Worm (Caenorhabditis elegans): Measurements from ENCODE around the gene F53C3.11.

F53C3.11 gene

DNA sequence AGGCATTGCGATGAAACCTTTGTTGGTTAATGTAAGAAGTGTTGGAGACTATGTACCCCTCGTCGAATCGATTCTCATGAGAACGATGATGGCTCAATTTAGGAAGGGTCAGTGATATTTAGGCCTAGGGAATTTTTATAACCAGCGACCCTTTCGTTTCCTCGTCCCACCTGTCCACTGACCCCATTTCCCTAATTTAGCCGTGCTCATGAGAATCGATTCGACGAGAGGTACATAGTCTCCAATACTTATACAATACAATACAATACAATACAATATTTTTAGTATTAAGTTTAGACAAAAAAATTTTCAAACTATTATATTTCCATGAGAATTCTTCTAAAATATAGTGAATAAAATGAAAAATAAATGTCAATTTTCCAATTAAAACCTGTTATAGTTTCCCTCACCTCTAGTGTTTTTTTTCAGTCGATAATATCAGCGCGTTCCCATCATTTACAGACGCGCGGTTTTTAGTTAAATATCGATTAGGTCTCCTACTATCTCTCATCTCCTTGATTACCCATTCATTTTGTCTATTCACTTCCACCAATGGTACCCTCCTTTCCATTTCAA is at the start of gene F53C3.11, which contains the start of gene fbxb-103:
Gene F53C3.11, minus strand, starts transcription at position 101 of the 576 bp plus-strand sequence.
Gene fbxb-103, plus strand, starts transcription at position 526 of the 576 bp plus-strand sequence.
- TF ChIP-seq dmd-4 (tag; optimal IDR thresholded peaks at IDR 0.05) (no peak), unc-62 (GFP tag; optimal IDR thresholded peaks at IDR 0.05) (no peak), ZK546.5 (tag; optimal IDR thresholded peaks at IDR 0.05) (no peak), nhr-237 (tag; optimal IDR thresholded peaks at IDR 0.05) (no peak), peb-1 (tag; optimal IDR thresholded peaks at IDR 0.05) (no peak), elt-1 (tag; optimal IDR thresholded peaks at IDR 0.05) (no peak), ceh-16 (tag; optimal IDR thresholded peaks at IDR 0.05) (no peak), unc-39 (tag; optimal IDR thresholded peaks at IDR 0.05) (no peak), nhr-25 (tag; optimal IDR thresholded peaks at IDR 0.05) (no peak)

DNA sequence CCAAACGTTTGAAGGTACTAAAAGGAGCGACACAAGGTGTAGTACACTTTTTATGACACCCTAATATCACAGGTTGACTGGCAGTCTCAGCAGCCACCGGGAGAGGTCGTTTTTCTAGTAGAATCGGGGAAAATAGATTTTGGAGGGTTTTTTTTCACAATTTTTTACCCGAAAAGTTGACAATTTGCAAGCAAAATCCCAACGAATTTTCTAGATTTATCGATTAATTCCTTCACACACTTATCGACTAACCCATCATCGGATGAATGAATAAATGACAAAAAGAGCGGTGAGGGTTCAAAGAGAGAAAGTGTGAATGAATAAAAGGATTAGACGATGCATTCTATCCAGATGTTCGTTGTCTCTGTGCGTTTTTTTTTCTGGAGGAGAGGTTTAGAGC is 49.4 kb upstream of the F53C3.11 start:
- TF ChIP-seq sma-9 (GFP tag; optimal IDR thresholded peaks at IDR 0.05) (peak; percentile 24), sma-9 (tag; optimal IDR thresholded peaks at IDR 0.05) (no peak), unc-55 (GFP tag; optimal IDR thresholded peaks at IDR 0.05) (peak; percentile 41), nhr-12 (tag; optimal IDR thresholded peaks at IDR 0.05) (no peak)

DNA sequence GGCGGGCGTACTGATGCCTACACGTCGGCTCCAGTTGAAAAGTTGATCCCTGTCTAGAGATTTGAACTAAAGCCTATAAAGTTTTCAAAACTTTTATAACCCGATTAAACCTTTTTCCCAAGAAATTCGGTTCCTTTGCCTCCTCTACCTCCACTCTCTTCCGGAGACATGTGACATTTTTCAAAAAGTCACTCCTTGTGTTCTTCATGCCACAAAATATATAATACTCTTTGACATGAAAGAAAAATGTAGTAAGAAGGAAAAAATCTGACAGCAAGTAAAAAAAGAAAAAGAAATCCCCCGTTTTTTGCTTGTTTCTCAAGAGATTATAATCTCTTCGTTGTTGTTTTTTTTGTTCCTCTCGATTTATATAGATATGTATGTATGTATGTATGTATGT is 48.3 kb upstream of the F53C3.11 start:
- TF ChIP-seq crh-2 (tag; optimal IDR thresholded peaks at IDR 0.05) (no peak), C34F6.9 (tag; optimal IDR thresholded peaks at IDR 0.05) (peak; percentile 41), unc-55 (GFP tag; optimal IDR thresholded peaks at IDR 0.05) (peak; percentile 19)

DNA sequence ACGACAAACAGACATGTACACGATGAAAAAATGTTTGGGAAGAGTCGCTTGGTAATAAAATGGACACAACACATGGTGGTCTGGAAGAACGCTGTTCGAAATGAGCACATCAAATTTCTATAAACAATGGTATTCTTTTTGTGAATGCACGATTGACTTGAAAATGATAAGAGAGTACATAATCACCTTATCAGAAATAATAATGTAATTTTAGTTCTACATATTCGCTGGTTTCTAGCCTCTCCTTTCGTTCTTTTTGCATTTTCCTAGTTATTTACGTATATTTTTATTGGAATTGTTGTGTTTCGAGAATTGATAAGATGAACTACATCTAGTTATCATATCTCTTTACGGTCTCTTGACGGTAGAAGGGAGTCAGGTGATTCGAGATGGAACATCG is 47.5 kb upstream of the F53C3.11 start:
- TF ChIP-seq fos-1 (tag; optimal IDR thresholded peaks at IDR 0.05) (peak; percentile 70), sma-3 (GFP tag; optimal IDR thresholded peaks at IDR 0.05) (peak; percentile 1), crh-2 (tag; optimal IDR thresholded peaks at IDR 0.05) (no peak)

DNA sequence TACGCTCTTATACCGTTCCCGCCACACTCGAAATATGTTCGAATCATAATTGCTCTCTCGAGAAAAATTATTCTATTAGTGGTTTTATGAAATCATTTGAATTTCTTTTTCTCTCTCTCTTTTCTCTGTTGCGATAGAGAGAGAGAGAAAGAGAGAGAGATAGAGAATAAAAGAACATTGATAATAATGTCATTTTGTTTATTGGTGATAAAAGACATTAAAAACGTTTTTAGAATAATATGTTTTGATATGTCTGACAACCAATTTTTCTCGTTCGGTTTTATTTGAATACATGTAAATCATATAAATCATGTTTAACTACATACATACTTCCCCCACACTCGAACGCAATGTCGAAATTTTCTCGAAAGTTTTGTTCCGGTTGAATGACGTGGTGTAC is 46.5 kb upstream of the F53C3.11 start:
- TF ChIP-seq nhr-12 (tag; optimal IDR thresholded peaks at IDR 0.05): no peak
- no peak for TF ChIP-seq peb-1 (tag; optimal IDR thresholded peaks at IDR 0.05)
- TF ChIP-seq ZK546.5 (tag; optimal IDR thresholded peaks at IDR 0.05): no peak
- no peak for TF ChIP-seq lin-39 (tag; optimal IDR thresholded peaks at IDR 0.05)
- peak in 1 of 2 experiments; percentile 11 for TF ChIP-seq lsy-2 (tag; optimal IDR thresholded peaks at IDR 0.05)
- TF ChIP-seq nhr-6 (tag; optimal IDR thresholded peaks at IDR 0.05): no peak
- no peak for TF ChIP-seq sma-9 (GFP tag; optimal IDR thresholded peaks at IDR 0.05)
- TF ChIP-seq sma-9 (tag; optimal IDR thresholded peaks at IDR 0.05): no peak
- TF ChIP-seq nhr-129 (tag; optimal IDR thresholded peaks at IDR 0.05): no peak
- TF ChIP-seq mdl-1 (tag; optimal IDR thresholded peaks at IDR 0.05): no peak
- peak; percentile 37 for TF ChIP-seq fos-1 (tag; optimal IDR thresholded peaks at IDR 0.05)
- TF ChIP-seq mbf-1 (tag; optimal IDR thresholded peaks at IDR 0.05): no peak
- TF ChIP-seq unc-55 (GFP tag; optimal IDR thresholded peaks at IDR 0.05): peak; percentile 32
- TF ChIP-seq sma-3 (GFP tag; optimal IDR thresholded peaks at IDR 0.05): peak; percentile 35
- TF ChIP-seq crh-2 (tag; optimal IDR thresholded peaks at IDR 0.05): peak; percentile 53

DNA sequence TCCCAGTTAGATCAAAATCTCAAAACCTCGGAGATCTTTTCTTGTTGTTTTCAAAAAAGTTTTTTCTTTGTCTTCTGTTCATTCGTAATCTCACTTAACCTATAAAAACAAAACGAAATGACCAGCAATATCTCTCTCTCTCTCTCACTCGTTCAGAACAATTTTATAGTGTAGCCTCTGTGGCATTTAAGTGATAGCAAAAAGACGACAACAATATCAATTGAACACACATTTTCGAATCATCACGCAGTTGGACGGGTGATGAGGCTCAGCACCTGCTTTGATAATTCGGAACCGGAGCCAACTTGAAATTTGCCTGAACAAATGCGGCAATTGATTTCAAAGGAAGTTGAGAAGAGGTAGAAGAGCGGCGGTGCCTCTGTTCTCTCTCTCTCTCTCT is 45.9 kb upstream of the F53C3.11 start:
- no peak for TF ChIP-seq gmeb-1 (tag; optimal IDR thresholded peaks at IDR 0.05)
- TF ChIP-seq nhr-25 (tag; optimal IDR thresholded peaks at IDR 0.05): no peak
- TF ChIP-seq nhr-11 (tag; optimal IDR thresholded peaks at IDR 0.05): no peak
- peak; percentile 8 for TF ChIP-seq nhr-129 (tag; optimal IDR thresholded peaks at IDR 0.05)

DNA sequence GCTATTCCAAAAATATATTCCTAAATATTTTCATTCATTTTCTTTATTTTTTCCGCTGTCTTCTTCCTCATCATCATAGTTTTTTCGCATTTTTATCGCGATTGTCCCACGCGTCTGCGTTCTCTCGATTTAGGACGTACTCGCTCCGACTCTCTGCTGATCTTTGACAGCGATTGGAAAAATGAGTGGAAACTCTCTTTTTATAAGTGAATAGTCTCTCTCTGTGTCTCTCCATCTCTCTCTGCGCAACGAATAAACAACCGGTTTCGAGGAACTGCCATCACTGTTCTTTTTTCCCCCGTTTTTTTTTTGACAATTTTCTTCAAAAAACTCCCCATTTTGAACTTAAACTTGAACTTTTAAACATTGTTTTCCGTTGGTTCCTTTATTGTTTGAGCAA is 44.8 kb upstream of the F53C3.11 start:
- TF ChIP-seq mdl-1 (tag; optimal IDR thresholded peaks at IDR 0.05) (no peak), nhr-12 (tag; optimal IDR thresholded peaks at IDR 0.05) (no peak), ceh-82 (tag; optimal IDR thresholded peaks at IDR 0.05) (no peak), skn-1 (tag; optimal IDR thresholded peaks at IDR 0.05) (no peak), nhr-25 (tag; optimal IDR thresholded peaks at IDR 0.05) (peak; percentile 82), C34F6.9 (tag; optimal IDR thresholded peaks at IDR 0.05) (peak; percentile 6), nhr-129 (tag; optimal IDR thresholded peaks at IDR 0.05) (peak; percentile 9), lsy-2 (tag; optimal IDR thresholded peaks at IDR 0.05) (peak in 1 of 2 experiments; percentile 12), gmeb-1 (tag; optimal IDR thresholded peaks at IDR 0.05) (peak; percentile 17), sma-9 (GFP tag; optimal IDR thresholded peaks at IDR 0.05) (peak; percentile 69), sma-9 (tag; optimal IDR thresholded peaks at IDR 0.05) (no peak), ceh-16 (tag; optimal IDR thresholded peaks at IDR 0.05) (no peak), fos-1 (tag; optimal IDR thresholded peaks at IDR 0.05) (peak; percentile 24), crh-2 (tag; optimal IDR thresholded peaks at IDR 0.05) (peak; percentile 12), sem-4 (tag; optimal IDR thresholded peaks at IDR 0.05) (peak; percentile 3), nhr-10 (tag; optimal IDR thresholded peaks at IDR 0.05) (no peak), ZK546.5 (tag; optimal IDR thresholded peaks at IDR 0.05) (no peak), F13H6.1 (tag; optimal IDR thresholded peaks at IDR 0.05) (peak; percentile 47), blmp-1 (tag; optimal IDR thresholded peaks at IDR 0.05; ENCODE audit: insufficient read depth) (peak; percentile 60), sma-3 (GFP tag; optimal IDR thresholded peaks at IDR 0.05) (peak; percentile 14), unc-62 (GFP tag; optimal IDR thresholded peaks at IDR 0.05) (no peak), ztf-11 (tag; optimal IDR thresholded peaks at IDR 0.05) (no peak)

Measured in whole organism, L2 larva.